Worm (Caenorhabditis elegans): ENCODE data around the gene C29H12.2.

DNA sequence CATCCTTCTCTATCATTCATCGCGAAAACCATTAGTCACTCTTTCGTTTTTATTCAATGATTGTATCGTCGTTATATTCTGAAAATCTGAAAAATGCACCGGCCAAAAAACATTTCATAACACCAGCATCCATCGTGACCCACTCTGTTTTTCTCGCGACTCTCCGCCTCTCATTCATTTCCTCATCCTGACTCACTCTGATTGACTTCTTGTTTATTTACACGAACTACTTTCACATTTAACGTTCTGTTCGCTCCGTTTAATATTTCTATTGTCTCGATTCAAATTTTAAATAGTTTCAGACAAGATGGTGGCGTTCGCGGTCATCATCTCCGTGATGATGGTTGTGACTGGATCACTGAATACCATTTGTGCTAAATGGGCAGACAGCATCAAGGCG, at the start of gene C29H12.2:
- TF ChIP-seq T22C8.4 (GFP tag; IDR thresholded peaks at IDR 0.05): no peak
- TF ChIP-seq cog-1 (tag; optimal IDR thresholded peaks at IDR 0.05): no peak
- TF ChIP-seq med-1 (GFP tag; optimal IDR thresholded peaks at IDR 0.05; ENCODE audit: insufficient read depth): no peak
- no peak for TF ChIP-seq ztf-29 (GFP tag; IDR thresholded peaks at IDR 0.05)
- no peak for TF ChIP-seq flt-1 (GFP tag; IDR thresholded peaks at IDR 0.05)
- no peak for TF ChIP-seq ref-1 (GFP tag; conservative IDR thresholded peaks at IDR 0.05)
- no peak for TF ChIP-seq ztf-23 (GFP tag; IDR thresholded peaks at IDR 0.05)
- no peak for TF ChIP-seq tab-1 (GFP tag; IDR thresholded peaks at IDR 0.05)

Data from whole organism, midembryonic.